Fruit fly (Drosophila melanogaster) whole organism, wandering third instar larva: Measurements from ENCODE around the gene CG4328.

ENCODE experiments used
- Dfd ChIP-seq: fragments of >200 bp; optimal IDR thresholded peaks from 2 replicates; lab custom pipeline; 2017; ENCODE audit warnings: missing biosample characterization, missing genetic modification characterization
- GATAd ChIP-seq: sonication (Bioruptor generic); optimal IDR thresholded peaks from 2 replicates; lab custom pipeline; 2016; ENCODE audit warnings: missing biosample characterization, missing genetic modification characterization
- Hr83 ChIP-seq: fragments of 200-300 bp; sonication (Bioruptor generic); optimal IDR thresholded peaks from 2 replicates; lab custom pipeline; 2016; ENCODE audit warnings: missing biosample characterization, mild to moderate bottlenecking, missing genetic modification characterization, moderate library complexity; ENCODE audit not compliant: poor library complexity, severe bottlenecking
- lola ChIP-seq: fragments of >200 bp; optimal IDR thresholded peaks from 2 replicates; lab custom pipeline; 2017; ENCODE audit warnings: missing biosample characterization, missing genetic modification characterization

DNA sequence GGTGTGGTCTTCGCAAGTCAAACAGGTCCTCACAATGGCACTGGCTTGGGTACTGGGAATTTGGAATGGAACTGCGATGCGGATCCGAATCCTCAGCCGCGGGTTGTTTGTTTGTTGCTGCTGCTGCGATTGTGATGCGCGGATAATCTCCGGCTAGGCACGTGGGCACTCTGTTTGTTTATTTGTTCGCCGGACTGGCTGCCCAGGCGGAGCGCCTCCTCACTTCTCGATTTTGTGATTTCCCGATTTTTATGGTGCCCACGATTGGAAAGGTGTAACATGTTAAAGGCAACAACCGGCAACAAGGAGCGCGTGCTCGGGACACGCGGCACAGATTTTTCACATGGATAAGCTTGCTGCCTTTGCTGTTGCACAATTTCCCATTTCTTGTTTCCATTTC is 23.9 kb upstream of the CG4328 start:
- no peak for TF ChIP-seq Hr83 (GFP tag; lab: Kevin White, UChicago)
- no peak for TF ChIP-seq Dfd
- no peak for TF ChIP-seq GATAd (GFP tag; lab: Kevin White, UChicago)
- no peak for TF ChIP-seq lola (GFP tag; lab: Kevin White, UChicago)
